Fruit fly (Drosophila melanogaster): ENCODE data around the gene CG4998.

The CG4998 gene

DNA sequence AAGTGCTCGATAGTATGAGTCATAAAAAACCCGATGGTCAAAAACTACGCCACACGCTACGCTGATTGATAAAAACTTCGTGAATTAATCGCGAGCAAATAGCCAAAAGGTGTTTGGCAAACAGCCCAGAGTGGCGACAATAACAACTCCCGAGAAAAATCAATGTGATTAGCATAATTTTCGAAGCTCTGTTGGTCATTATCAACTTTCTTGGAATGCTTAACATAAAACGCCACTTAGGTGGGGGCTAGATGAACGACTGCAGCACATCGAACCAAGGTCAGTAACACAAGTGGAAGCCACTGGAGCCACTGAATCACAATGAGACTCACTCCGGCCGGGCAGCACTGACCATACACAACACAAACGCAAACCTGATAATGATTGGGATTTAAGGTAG lies 1.1 kb upstream of the CG4998 start:
- TF ChIP-seq Ets65A (GFP tag): peak; percentile 2
- no peak for TF ChIP-seq mld (GFP tag; IDR thresholded peaks at IDR 0.05; ENCODE audit: partially characterized antibody)
- TF ChIP-seq Opbp (GFP tag; IDR thresholded peaks at IDR 0.05; ENCODE audit: partially characterized antibody): no peak
- TF ChIP-seq nmo (GFP tag; optimal IDR thresholded peaks at IDR 0.05): no peak
- no peak for TF ChIP-seq trh (GFP tag; optimal IDR thresholded peaks at IDR 0.05)
- TF ChIP-seq NK7.1 (GFP tag; optimal IDR thresholded peaks at IDR 0.05): no peak
- no peak for TF ChIP-seq ara (GFP tag; IDR thresholded peaks at IDR 0.05)
- no peak for TF ChIP-seq sr (GFP tag; IDR thresholded peaks at IDR 0.05)
- TF ChIP-seq CG10209 (GFP tag; optimal IDR thresholded peaks at IDR 0.05): no peak
- no peak for TF ChIP-seq CG13624 (GFP tag; optimal IDR thresholded peaks at IDR 0.05)
- peak; percentile 61 for TF ChIP-seq onecut (GFP tag; IDR thresholded peaks at IDR 0.05)
- TF ChIP-seq CG10366 (GFP tag; IDR thresholded peaks at IDR 0.05): no peak
- peak; percentile 62 for TF ChIP-seq pros (GFP tag; optimal IDR thresholded peaks at IDR 0.05)
- TF ChIP-seq Meics (GFP tag; optimal IDR thresholded peaks at IDR 0.05): no peak
- no peak for TF ChIP-seq shn (GFP tag; optimal IDR thresholded peaks at IDR 0.05)
- no peak for TF ChIP-seq HLH54F (GFP tag; optimal IDR thresholded peaks at IDR 0.05)
- TF ChIP-seq CG34224 (GFP tag; IDR thresholded peaks at IDR 0.05; ENCODE audit: partially characterized antibody): no peak
- peak; percentile 47 for TF ChIP-seq oc (tag; optimal IDR thresholded peaks at IDR 0.05)
- TF ChIP-seq Rfx (GFP tag; IDR thresholded peaks at IDR 0.05): no peak
- no peak for TF ChIP-seq da (GFP tag; optimal IDR thresholded peaks at IDR 0.05)
- no peak for TF ChIP-seq Ada2b (GFP tag; IDR thresholded peaks at IDR 0.05)
- TF ChIP-seq Awh (GFP tag; IDR thresholded peaks at IDR 0.05): peak; percentile 47
- TF ChIP-seq CG16779 (GFP tag; IDR thresholded peaks at IDR 0.05): no peak
- peak; percentile 20 for TF ChIP-seq Med (GFP tag)
- TF ChIP-seq CG1792 (GFP tag; optimal IDR thresholded peaks at IDR 0.05): no peak
- no peak for TF ChIP-seq cad (GFP tag; optimal IDR thresholded peaks at IDR 0.05)
- 0 out of 3 replicates have a peak, but pooled peaks have one; percentile 25 for TF ChIP-seq CG6175 (GFP tag; IDR thresholded peaks at IDR 0.05)
- TF ChIP-seq ssp (GFP tag; IDR thresholded peaks at IDR 0.05): no peak
- no peak for TF ChIP-seq CG14014 (GFP tag; IDR thresholded peaks at IDR 0.05)
- TF ChIP-seq sqz (GFP tag; optimal IDR thresholded peaks at IDR 0.05): no peak
- no peak for TF ChIP-seq Bdp1 (GFP tag; optimal IDR thresholded peaks at IDR 0.05)
- TF ChIP-seq Ssrp (tag; optimal IDR thresholded peaks at IDR 0.05): no peak
- no peak for TF ChIP-seq hkb (optimal IDR thresholded peaks at IDR 0.05)
- TF ChIP-seq hkb (GFP tag; IDR thresholded peaks at IDR 0.05): no peak
- no peak for TF ChIP-seq ATbp (GFP tag; optimal IDR thresholded peaks at IDR 0.05)
- peak; percentile 71; the same call in 1 of the 4 replicates for TF ChIP-seq chinmo (GFP tag; IDR thresholded peaks at IDR 0.05; ENCODE audit: partially characterized antibody)
- no peak for TF ChIP-seq danr (GFP tag; IDR thresholded peaks at IDR 0.05)
- no peak for TF ChIP-seq CG3847 (GFP tag; IDR thresholded peaks at IDR 0.05)
- peak; percentile 68 for TF ChIP-seq CG12769 (tag; optimal IDR thresholded peaks at IDR 0.05)
- no peak for TF ChIP-seq CG10267 (tag; optimal IDR thresholded peaks at IDR 0.05)
- TF ChIP-seq ftz-f1 (GFP tag; optimal IDR thresholded peaks at IDR 0.05): peak; percentile 48
- peak; percentile 83 for TF ChIP-seq vvl (GFP tag; IDR thresholded peaks at IDR 0.05)
- TF ChIP-seq Pdp1 (GFP tag; optimal IDR thresholded peaks at IDR 0.05): no peak
- TF ChIP-seq chn (GFP tag; optimal IDR thresholded peaks at IDR 0.05): no peak
- TF ChIP-seq Blimp-1 (GFP tag; optimal IDR thresholded peaks at IDR 0.05): peak; percentile 63
- TF ChIP-seq CG16815 (GFP tag; optimal IDR thresholded peaks at IDR 0.05): no peak
- TF ChIP-seq CG14050 (GFP tag; IDR thresholded peaks at IDR 0.05): no peak
- TF ChIP-seq sd (tag; optimal IDR thresholded peaks at IDR 0.05): peak; percentile 66
- no peak for TF ChIP-seq lov (optimal IDR thresholded peaks at IDR 0.05)
- no peak for TF ChIP-seq lov (GFP tag; IDR thresholded peaks at IDR 0.05)
- 0 out of 2 replicates have a peak, but pooled peaks have one; percentile 10 for TF ChIP-seq CG43689 (GFP tag; IDR thresholded peaks at IDR 0.05)
- 0 out of 2 replicates have a peak, but pooled peaks have one; percentile 10 for TF ChIP-seq CG32532 (GFP tag; IDR thresholded peaks at IDR 0.05)
- no peak for TF ChIP-seq zfh1 (GFP tag; IDR thresholded peaks at IDR 0.05)
